Worm (Caenorhabditis elegans) whole organism, L3 larva: ENCODE measurements around the gene Y50E8A.12.

Experiments used
- elt-1 ChIP-seq: fragments of 150-350 bp; optimal IDR thresholded peaks from 2 replicates; lab custom pipeline; 2014; ENCODE audit warnings: missing biosample characterization, missing genetic modification characterization
- fkh-10 ChIP-seq: sonication (generic microtip); optimal IDR thresholded peaks from 2 replicates; lab custom pipeline; 2017; ENCODE audit warnings: missing biosample characterization, missing genetic modification reagents, missing genetic modification characterization
- fos-1 ChIP-seq: fragments of 150-350 bp; optimal IDR thresholded peaks from 2 replicates; lab custom pipeline; 2014; ENCODE audit warnings: missing biosample characterization, missing genetic modification characterization
- jun-1 ChIP-seq: fragments of 150-350 bp; optimal IDR thresholded peaks from 2 replicates; lab custom pipeline; 2014; ENCODE audit warnings: missing biosample characterization, missing genetic modification reagents, missing genetic modification characterization
- lin-39 ChIP-seq: fragments of 150-350 bp; optimal IDR thresholded peaks from 2 replicates; lab custom pipeline; 2018; ENCODE audit warnings: missing biosample characterization, missing genetic modification reagents, missing genetic modification characterization
- nhr-237 ChIP-seq: fragments of 150-350 bp; optimal IDR thresholded peaks from 2 replicates; lab custom pipeline; 2014; ENCODE audit warnings: missing biosample characterization, missing genetic modification characterization
- pha-4 ChIP-seq: fragments of 150-350 bp; optimal IDR thresholded peaks from 2 replicates; lab custom pipeline; 2014; ENCODE audit warnings: missing biosample characterization, missing genetic modification reagents, missing genetic modification characterization
- skn-1 ChIP-seq: fragments of 150-350 bp; optimal IDR thresholded peaks from 2 replicates; lab custom pipeline; 2014; ENCODE audit warnings: missing biosample characterization, missing genetic modification characterization
- snpc-4 ChIP-seq: fragments of 150-350 bp; optimal IDR thresholded peaks from 2 replicates; lab custom pipeline; 2014; ENCODE audit warnings: missing biosample characterization, missing genetic modification characterization
- tbx-2 ChIP-seq: sonication (generic microtip); optimal IDR thresholded peaks from 2 replicates; lab custom pipeline; 2016; ENCODE audit warnings: mild to moderate bottlenecking, missing genetic modification characterization, missing compliant biosample characterization
- unc-62 ChIP-seq: fragments of 150-350 bp; sonication (generic microtip); optimal IDR thresholded peaks from 4 replicates; lab custom pipeline; 2014; ENCODE audit warnings: missing biosample characterization, missing genetic modification reagents, missing genetic modification characterization

DNA sequence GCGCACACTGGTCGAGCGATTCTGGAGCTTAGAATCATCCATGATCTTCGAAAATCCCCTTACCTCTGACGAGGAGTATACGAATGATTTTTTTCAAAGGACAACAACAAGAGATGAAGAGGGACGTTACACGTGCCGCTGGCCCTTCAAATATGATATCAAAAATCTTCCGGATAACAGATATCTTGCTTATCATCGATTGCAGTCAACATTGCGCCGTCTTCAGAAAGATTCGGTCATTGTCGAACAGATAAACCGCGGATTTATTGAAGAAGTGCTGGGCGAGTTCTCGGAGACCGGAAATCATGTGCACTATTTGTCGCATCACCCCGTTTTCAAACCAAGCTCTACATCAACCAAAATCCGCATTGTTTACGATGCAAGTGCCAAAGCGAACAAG, 21.4 kb downstream of the Y50E8A.12 start:
- TF ChIP-seq snpc-4 (tag; lab: Kevin White, UChicago) (no peak), lin-39 (no peak), unc-62 (GFP tag; lab: Kevin White, UChicago) (no peak), skn-1 (tag; lab: Kevin White, UChicago) (no peak), fkh-10 (GFP tag; lab: Kevin White, UChicago) (no peak), nhr-237 (tag; lab: Kevin White, UChicago) (no peak), jun-1 (no peak), fos-1 (no peak), elt-1 (tag; lab: Kevin White, UChicago) (no peak), pha-4 (tag; lab: Kevin White, UChicago) (no peak), tbx-2 (tag; lab: Kevin White, UChicago) (no peak)
